Fruit fly (Drosophila melanogaster) whole organism, embryonic: ENCODE measurements around the gene Antp.

Source experiments
- Atf6 ChIP-seq: fragments of 200-800 bp; sonication (Bioruptor generic); IDR thresholded peaks from 2 replicates; pipeline ENCODE4 v1.3.6; 2022; ENCODE audit warnings: missing biosample characterization, missing genetic modification characterization
- B-H2 ChIP-seq: fragments of 200-800 bp; sonication (Bioruptor generic); optimal IDR thresholded peaks from 2 replicates; lab custom pipeline; 2018; ENCODE audit warnings: missing biosample characterization, mild to moderate bottlenecking, missing genetic modification characterization
- BEAF-32 ChIP-seq: fragments of 200-800 bp; sonication (Bioruptor generic); optimal IDR thresholded peaks from 3 replicates; lab custom pipeline; 2017; ENCODE audit warnings: missing biosample characterization, missing genetic modification characterization, mild to moderate bottlenecking, moderate library complexity, missing genetic modification reagents
- BtbVII ChIP-seq: fragments of 200-800 bp; sonication (Bioruptor generic); optimal IDR thresholded peaks from 3 replicates; lab custom pipeline; 2017; ENCODE audit warnings: missing biosample characterization, mild to moderate bottlenecking, missing genetic modification characterization
- CG10147 ChIP-seq: fragments of 200-800 bp; sonication (Bioruptor generic); optimal IDR thresholded peaks from 2 replicates; lab custom pipeline; 2019; ENCODE audit warnings: missing biosample characterization, mild to moderate bottlenecking, missing genetic modification characterization, moderate library complexity
- CG10431 ChIP-seq: fragments of 200-800 bp; sonication (Bioruptor generic); optimal IDR thresholded peaks from 3 replicates; lab custom pipeline; 2018; ENCODE audit warnings: missing biosample characterization, mild to moderate bottlenecking, missing genetic modification characterization
- CG10959 ChIP-seq: fragments of 200-800 bp; sonication (Bioruptor generic); IDR thresholded peaks from 2 replicates; pipeline ENCODE4 v1.3.6; 2022; ENCODE audit warnings: missing biosample characterization, missing genetic modification characterization
- CG11560 ChIP-seq: fragments of 200-800 bp; sonication (Bioruptor generic); IDR thresholded peaks from 3 replicates; pipeline ENCODE4 v1.3.6; 2022; ENCODE audit warnings: missing biosample characterization, missing genetic modification characterization
- CG11723 ChIP-seq: fragments of 200-800 bp; sonication (Bioruptor generic); optimal IDR thresholded peaks from 2 replicates; lab custom pipeline; 2017; ENCODE audit warnings: missing biosample characterization, mild to moderate bottlenecking, missing genetic modification characterization
- CG12219 ChIP-seq: fragments of 200-800 bp; sonication (Bioruptor generic); optimal IDR thresholded peaks from 3 replicates; lab custom pipeline; 2018; ENCODE audit warnings: missing biosample characterization, mild to moderate bottlenecking, missing genetic modification characterization
- CG13123 ChIP-seq: fragments of 200-800 bp; sonication (Bioruptor generic); optimal IDR thresholded peaks from 2 replicates; lab custom pipeline; 2016; ENCODE audit warnings: missing biosample characterization, missing genetic modification characterization
- CG14667 ChIP-seq: fragments of 200-800 bp; sonication (Bioruptor generic); IDR thresholded peaks from 2 replicates; pipeline ENCODE4 v1.3.6; 2022; ENCODE audit warnings: missing biosample characterization, missing genetic modification characterization
- CG15011 ChIP-seq: fragments of 200-800 bp; sonication (Bioruptor generic); optimal IDR thresholded peaks from 3 replicates; lab custom pipeline; 2018; ENCODE audit warnings: missing biosample characterization, mild to moderate bottlenecking, missing genetic modification characterization
- CG16863 ChIP-seq: fragments of 200-800 bp; sonication (Bioruptor generic); optimal IDR thresholded peaks from 3 replicates; lab custom pipeline; 2016; ENCODE audit warnings: missing biosample characterization, missing genetic modification characterization
- CG18476 ChIP-seq: fragments of 200-800 bp; sonication (Bioruptor generic); optimal IDR thresholded peaks from 2 replicates; lab custom pipeline; 2016; ENCODE audit warnings: missing biosample characterization, mild to moderate bottlenecking, missing genetic modification characterization
- CG30403 ChIP-seq: fragments of 200-800 bp; sonication (Bioruptor generic); optimal IDR thresholded peaks from 3 replicates; lab custom pipeline; 2016; ENCODE audit warnings: missing biosample characterization, missing genetic modification characterization
- CG3407 ChIP-seq: fragments of 200-800 bp; sonication (Bioruptor generic); optimal IDR thresholded peaks from 2 replicates; lab custom pipeline; 2018; ENCODE audit warnings: missing biosample characterization, mild to moderate bottlenecking, missing genetic modification characterization
- CG42726 ChIP-seq: fragments of 200-800 bp; sonication (Bioruptor generic); IDR thresholded peaks from 2 replicates; pipeline ENCODE4 v1.3.6; 2022; ENCODE audit warnings: missing biosample characterization, missing genetic modification characterization; ENCODE audit not compliant: partially characterized antibody
- CG4854 ChIP-seq: fragments of 200-800 bp; sonication (Bioruptor generic); optimal IDR thresholded peaks from 2 replicates; lab custom pipeline; 2016; ENCODE audit warnings: missing biosample characterization, missing genetic modification characterization, inconsistent platforms
- CG7786 ChIP-seq: fragments of 200-800 bp; sonication (Bioruptor generic); optimal IDR thresholded peaks from 2 replicates; lab custom pipeline; 2016; ENCODE audit warnings: missing biosample characterization, missing genetic modification characterization
- CG8765 ChIP-seq: fragments of 200-800 bp; sonication (Bioruptor generic); IDR thresholded peaks from 2 replicates; pipeline ENCODE4 v1.3.6; 2022; ENCODE audit warnings: missing biosample characterization, missing genetic modification characterization
- CG8924 ChIP-seq: fragments of 200-800 bp; optimal IDR thresholded peaks from 3 replicates; lab custom pipeline; 2019; ENCODE audit warnings: missing biosample characterization, mild to moderate bottlenecking, missing genetic modification characterization, moderate library complexity
- Deaf1 ChIP-seq: fragments of 200-800 bp; optimal IDR thresholded peaks from 3 replicates; lab custom pipeline; 2019; ENCODE audit warnings: missing biosample characterization, mild to moderate bottlenecking, missing genetic modification characterization, moderate library complexity
- Dfd ChIP-seq, 2 experiments: fragments of >200 bp; optimal IDR thresholded peaks; 2 replicates each; lab custom pipeline; 2017; ENCODE audit warnings: missing biosample characterization in 2 of 2, missing genetic modification characterization in 2 of 2
- Doc2 ChIP-seq: fragments of 200-800 bp; sonication (Bioruptor generic); IDR thresholded peaks from 2 replicates; pipeline ENCODE4 v1.3.6; 2022; ENCODE audit warnings: missing biosample characterization, missing genetic modification characterization
- ERR ChIP-seq: fragments of 200-800 bp; sonication (Bioruptor generic); optimal IDR thresholded peaks from 2 replicates; lab custom pipeline; 2016; ENCODE audit warnings: missing biosample characterization, missing genetic modification characterization
- Fer1 ChIP-seq: fragments of 200-800 bp; sonication (Bioruptor generic); optimal IDR thresholded peaks from 2 replicates; lab custom pipeline; 2017; ENCODE audit warnings: missing biosample characterization, mild to moderate bottlenecking, missing genetic modification characterization
- H2.0 ChIP-seq: fragments of 200-800 bp; sonication (Bioruptor generic); IDR thresholded peaks from 2 replicates; pipeline ENCODE4 v1.3.6; 2022; ENCODE audit warnings: missing biosample characterization, missing genetic modification characterization
- Hr51 ChIP-seq, 2 experiments: fragments of 200-800 bp; sonication (Bioruptor generic); optimal IDR thresholded peaks; 2 replicates in 1 of 2; 3 replicates in 1 of 2; lab custom pipeline; 2016 to 2018; ENCODE audit warnings: missing biosample characterization in 2 of 2, missing genetic modification characterization in 2 of 2, mild to moderate bottlenecking in 1 of 2, moderate library complexity in 1 of 2
- Lim3 ChIP-seq: fragments of 200-800 bp; sonication (Bioruptor generic); IDR thresholded peaks from 2 replicates; pipeline ENCODE4 v1.3.6; 2022; ENCODE audit warnings: missing biosample characterization, missing genetic modification characterization
- Lpt ChIP-seq: fragments of >200 bp; optimal IDR thresholded peaks from 2 replicates; lab custom pipeline; 2018; ENCODE audit warnings: missing biosample characterization, missing genetic modification characterization
- Side ChIP-seq: fragments of 200-800 bp; sonication (Bioruptor generic); optimal IDR thresholded peaks from 2 replicates; lab custom pipeline; 2016; ENCODE audit warnings: missing biosample characterization, missing genetic modification characterization
- da ChIP-seq: fragments of 200-800 bp; sonication (Bioruptor generic); optimal IDR thresholded peaks from 2 replicates; lab custom pipeline; 2016; ENCODE audit warnings: missing biosample characterization, missing genetic modification characterization
- dati ChIP-seq: fragments of 200-800 bp; sonication (Bioruptor generic); IDR thresholded peaks from 2 replicates; pipeline ENCODE4 v1.3.6; 2022; ENCODE audit warnings: missing biosample characterization, missing genetic modification characterization
- dpn ChIP-seq, 2 experiments: fragments of 200-800 bp; sonication (Bioruptor generic); optimal IDR thresholded peaks; 3 replicates each; lab custom pipeline; 2016; ENCODE audit warnings: missing biosample characterization in 2 of 2, missing genetic modification characterization in 2 of 2
- ems ChIP-seq: fragments of 200-800 bp; sonication (Bioruptor generic); optimal IDR thresholded peaks from 3 replicates; lab custom pipeline; 2016; ENCODE audit warnings: missing biosample characterization, missing genetic modification characterization
- fd3F ChIP-seq: fragments of 200-800 bp; sonication (Bioruptor generic); optimal IDR thresholded peaks from 2 replicates; lab custom pipeline; 2018; ENCODE audit warnings: missing biosample characterization, mild to moderate bottlenecking, missing genetic modification characterization, moderate library complexity
- grn ChIP-seq: fragments of 200-800 bp; sonication (Bioruptor generic); optimal IDR thresholded peaks from 3 replicates; lab custom pipeline; 2017; ENCODE audit warnings: missing biosample characterization, missing genetic modification characterization
- gro ChIP-seq: fragments of 200-800 bp; sonication (Bioruptor generic); optimal IDR thresholded peaks from 2 replicates; lab custom pipeline; 2016; ENCODE audit warnings: missing biosample characterization, missing genetic modification characterization
- gsb-n ChIP-seq: fragments of 200-800 bp; sonication (Bioruptor generic); optimal IDR thresholded peaks from 3 replicates; lab custom pipeline; 2018; ENCODE audit warnings: missing biosample characterization, mild to moderate bottlenecking, missing genetic modification characterization
- ken ChIP-seq: fragments of 200-800 bp; sonication (Bioruptor generic); IDR thresholded peaks from 3 replicates; pipeline ENCODE4 v1.3.6; 2022; ENCODE audit warnings: missing biosample characterization, missing genetic modification characterization
- kni ChIP-seq: fragments of 200-800 bp; sonication (Bioruptor generic); optimal IDR thresholded peaks from 3 replicates; lab custom pipeline; 2017; ENCODE audit warnings: mild to moderate bottlenecking, missing biosample characterization, missing genetic modification reagents, missing genetic modification characterization
- pzg ChIP-seq: fragments of 200-800 bp; sonication (Bioruptor generic); optimal IDR thresholded peaks from 3 replicates; lab custom pipeline; 2018; ENCODE audit warnings: missing biosample characterization, mild to moderate bottlenecking, missing genetic modification characterization, moderate library complexity
- ro ChIP-seq: fragments of 200-800 bp; sonication (Bioruptor generic); IDR thresholded peaks from 2 replicates; pipeline ENCODE4 v1.3.6; 2022; ENCODE audit warnings: missing biosample characterization, missing genetic modification characterization
- seq ChIP-seq: fragments of 200-800 bp; sonication (Bioruptor generic); IDR thresholded peaks from 2 replicates; pipeline ENCODE4 v1.3.6; 2022; ENCODE audit warnings: missing biosample characterization, missing genetic modification characterization
- shn ChIP-seq: fragments of 200-800 bp; sonication (Bioruptor generic); optimal IDR thresholded peaks from 3 replicates; lab custom pipeline; 2016; ENCODE audit warnings: missing biosample characterization, missing genetic modification characterization
- slou ChIP-seq: fragments of 200-800 bp; sonication (Bioruptor generic); optimal IDR thresholded peaks from 3 replicates; lab custom pipeline; 2016; ENCODE audit warnings: missing biosample characterization, missing genetic modification characterization
- tio ChIP-seq: fragments of 200-800 bp; sonication (Bioruptor generic); optimal IDR thresholded peaks from 2 replicates; lab custom pipeline; 2017; ENCODE audit warnings: missing biosample characterization, missing genetic modification characterization, inconsistent platforms
- wor ChIP-seq: fragments of 200-800 bp; sonication (Bioruptor generic); IDR thresholded peaks from 2 replicates; pipeline ENCODE4 v1.3.6; 2022; ENCODE audit warnings: missing biosample characterization, missing genetic modification characterization

Antp gene

dm6 chr3R:6912251-6913215, 86.5 kb downstream of the Antp start (continued):
- TF ChIP-seq CG30403 (GFP tag; lab: Kevin White, UChicago) (peak; percentile 89), CG3407 (GFP tag; lab: Kevin White, UChicago) (peak; percentile 46), CG8765 (GFP tag; lab: Robert Waterston, UW) (0 out of 2 replicates have a peak, but pooled peaks have one; percentile 22), tio (peak; percentile 69), ERR (GFP tag; lab: Kevin White, UChicago) (no peak), CG12219 (GFP tag; lab: Kevin White, UChicago) (peak; percentile 60), CG10147 (peak; percentile 81), shn (GFP tag; lab: Kevin White, UChicago) (peak; percentile 41), ro (GFP tag; lab: Robert Waterston, UW) (no peak; the same call in 1 of the 2 replicates), CG7786 (GFP tag; lab: Kevin White, UChicago) (no peak), wor (GFP tag; lab: Robert Waterston, UW) (peak; percentile 48; the same call in 1 of the 2 replicates), dpn (GFP tag; optimal IDR thresholded peaks at IDR 0.05; lab: Kevin White, UChicago) (peak; percentile 50 to 75), Lpt (GFP tag; lab: Kevin White, UChicago) (no peak), da (GFP tag; lab: Kevin White, UChicago) (peak; percentile 48), Hr51 (GFP tag; optimal IDR thresholded peaks at IDR 0.05; lab: Kevin White, UChicago) (peak; percentile 60 to 91), grn (no peak), Lim3 (GFP tag; lab: Robert Waterston, UW) (no peak), gro (peak; percentile 24), H2.0 (peak; percentile 17; the same call in 1 of the 2 replicates), CG42726 (GFP tag; lab: Robert Waterston, UW) (peak; percentile 76), CG14667 (GFP tag; lab: Robert Waterston, UW) (peak; percentile 35; the same call in 1 of the 2 replicates), pzg (GFP tag; lab: Kevin White, UChicago) (peak; percentile 3), Dfd (GFP tag; optimal IDR thresholded peaks at IDR 0.05; lab: Kevin White, UChicago) (no peak), fd3F (GFP tag; lab: Kevin White, UChicago) (peak; percentile 74), Fer1 (GFP tag; lab: Kevin White, UChicago) (peak; percentile 85), CG8924 (peak; percentile 91), slou (GFP tag; lab: Kevin White, UChicago) (peak; percentile 56), seq (no peak), BtbVII (peak; percentile 84), CG15011 (GFP tag; lab: Kevin White, UChicago) (no peak), CG18476 (peak; percentile 65), gsb-n (tag; lab: Kevin White, UChicago) (peak; percentile 79), Deaf1 (tag; lab: Kevin White, UChicago) (peak; percentile 61), CG16863 (GFP tag; lab: Kevin White, UChicago) (peak; percentile 9), CG4854 (peak; percentile 30), dati (GFP tag; lab: Robert Waterston, UW) (no peak), CG10959 (0 out of 2 replicates have a peak, but pooled peaks have one; percentile 28), BEAF-32 (no peak), CG10431 (GFP tag; lab: Kevin White, UChicago) (peak; percentile 48), B-H2 (GFP tag; lab: Kevin White, UChicago) (no peak), kni (peak; percentile 65), CG11723 (peak; percentile 56), Doc2 (GFP tag; lab: Robert Waterston, UW) (no peak), Atf6 (GFP tag; lab: Robert Waterston, UW) (peak; percentile 70), ken (GFP tag; lab: Robert Waterston, UW) (peak; percentile 83), CG11560 (tag; lab: Robert Waterston, UW) (peak; percentile 47; the same call in 1 of the 3 replicates), CG13123 (GFP tag; lab: Kevin White, UChicago) (peak; percentile 44), Side (GFP tag; lab: Kevin White, UChicago) (peak; percentile 52), ems (peak; percentile 35)
